Worm (Caenorhabditis elegans) whole organism, L4 larva: ENCODE results near the gene C13B4.1.

Source experiments
- D1046.2 ChIP-seq: fragments of 200-800 bp; sonication (Bioruptor generic); IDR thresholded peaks from 2 replicates; pipeline ENCODE4 v1.3.6; 2022; ENCODE audit warnings: missing genetic modification characterization, missing compliant biosample characterization
- T20F7.1 ChIP-seq: fragments of 200-800 bp; sonication (Bioruptor generic); optimal IDR thresholded peaks from 2 replicates; lab custom pipeline; 2018; ENCODE audit warnings: mild to moderate bottlenecking, missing genetic modification characterization, missing compliant biosample characterization
- T26A8.4 ChIP-seq: fragments of 200-800 bp; sonication (Bioruptor generic); IDR thresholded peaks from 2 replicates; pipeline ENCODE4 v1.3.6; 2022; ENCODE audit warnings: missing genetic modification characterization, missing compliant biosample characterization
- Y105C5A.15 ChIP-seq: fragments of 200-800 bp; sonication (Bioruptor generic); IDR thresholded peaks from 2 replicates; pipeline ENCODE4 v1.3.6; 2022; ENCODE audit warnings: missing genetic modification characterization, missing compliant biosample characterization
- ZK337.2 ChIP-seq: fragments of 200-800 bp; sonication (Bioruptor generic); IDR thresholded peaks from 2 replicates; pipeline ENCODE4 v1.3.6; 2022; ENCODE audit warnings: missing genetic modification reagents, missing genetic modification characterization, missing compliant biosample characterization
- aha-1 ChIP-seq: fragments of 150-350 bp; peaks from one replicate; lab custom pipeline; 2014; ENCODE audit warnings: missing biosample characterization, missing genetic modification characterization
- ama-1 ChIP-seq: fragments of 150-350 bp; optimal IDR thresholded peaks from 2 replicates; lab custom pipeline; 2014; ENCODE audit warnings: inconsistent platforms, mixed read lengths
- arid-1 ChIP-seq: fragments of 200-800 bp; sonication (Bioruptor generic); conservative IDR thresholded peaks from 2 replicates; pipeline ENCODE4 v1.3.6; 2022; ENCODE audit warnings: missing genetic modification reagents, missing genetic modification characterization, missing compliant biosample characterization
- ceh-20 ChIP-seq: fragments of 200-800 bp; sonication (Bioruptor generic); IDR thresholded peaks from 2 replicates; pipeline ENCODE4 v1.3.6; 2022; ENCODE audit warnings: missing genetic modification reagents, missing genetic modification characterization, missing compliant biosample characterization
- ceh-28 ChIP-seq: fragments of 150-350 bp; optimal IDR thresholded peaks from 2 replicates; lab custom pipeline; 2014; ENCODE audit warnings: missing biosample characterization, missing genetic modification reagents, missing genetic modification characterization
- ces-1 ChIP-seq: fragments of 150-350 bp; sonication (generic microtip); optimal IDR thresholded peaks from 4 replicates; lab custom pipeline; 2014; ENCODE audit warnings: missing biosample characterization, missing genetic modification reagents, missing genetic modification characterization
- ctbp-1 ChIP-seq: fragments of 200-800 bp; sonication (Bioruptor generic); IDR thresholded peaks from 2 replicates; pipeline ENCODE4 v1.3.6; 2022; ENCODE audit warnings: missing genetic modification reagents, missing genetic modification characterization, missing compliant biosample characterization
- daf-12 ChIP-seq: fragments of 150-350 bp; optimal IDR thresholded peaks from 2 replicates; lab custom pipeline; 2014; ENCODE audit warnings: missing biosample characterization, missing genetic modification reagents, missing genetic modification characterization
- dmd-9 ChIP-seq: fragments of 200-800 bp; sonication (Bioruptor generic); IDR thresholded peaks from 2 replicates; pipeline ENCODE4 v1.3.6; 2022; ENCODE audit warnings: missing genetic modification reagents, missing genetic modification characterization, missing compliant biosample characterization
- duxl-1 ChIP-seq: sonication (generic microtip); optimal IDR thresholded peaks from 2 replicates; lab custom pipeline; 2016; ENCODE audit warnings: mild to moderate bottlenecking, missing genetic modification characterization, moderate library complexity, missing compliant biosample characterization; ENCODE audit not compliant: poor library complexity
- dve-1 ChIP-seq: sonication (generic microtip); optimal IDR thresholded peaks from 2 replicates; lab custom pipeline; 2017; ENCODE audit warnings: antibody characterized with exemption, mild to moderate bottlenecking, missing genetic modification characterization, missing compliant biosample characterization; ENCODE audit not compliant: insufficient read depth
- egl-27 ChIP-seq: sonication (generic microtip); optimal IDR thresholded peaks from 3 replicates; lab custom pipeline; 2017; ENCODE audit warnings: missing biosample characterization, missing genetic modification reagents, missing genetic modification characterization
- fos-1 ChIP-seq: fragments of 150-350 bp; optimal IDR thresholded peaks from 2 replicates; lab custom pipeline; 2014; ENCODE audit warnings: missing biosample characterization, missing genetic modification characterization
- hlh-30 ChIP-seq: sonication (generic microtip); optimal IDR thresholded peaks from 2 replicates; lab custom pipeline; 2017; ENCODE audit warnings: antibody characterized with exemption, mild to moderate bottlenecking, missing genetic modification characterization, missing compliant biosample characterization; ENCODE audit not compliant: insufficient read depth
- jun-1 ChIP-seq: fragments of 150-350 bp; optimal IDR thresholded peaks from 2 replicates; lab custom pipeline; 2014; ENCODE audit warnings: missing biosample characterization, missing genetic modification reagents, missing genetic modification characterization
- lin-13 ChIP-seq: fragments of 150-350 bp; optimal IDR thresholded peaks from 2 replicates; lab custom pipeline; 2014; ENCODE audit warnings: missing biosample characterization, missing genetic modification reagents, missing genetic modification characterization
- lin-38 ChIP-seq: fragments of 200-800 bp; sonication (Bioruptor generic); IDR thresholded peaks from 2 replicates; pipeline ENCODE4 v1.3.6; 2022; ENCODE audit warnings: missing genetic modification reagents, missing genetic modification characterization, missing compliant biosample characterization
- madf-5 ChIP-seq, 2 experiments: fragments of 200-800 bp; sonication (Bioruptor generic); IDR thresholded peaks; 2 replicates each; pipeline ENCODE4 v1.3.6; 2022; ENCODE audit warnings: missing compliant biosample characterization in 2 of 2, missing genetic modification characterization in 2 of 2
- madf-9 ChIP-seq: fragments of 200-800 bp; sonication (Bioruptor generic); conservative IDR thresholded peaks from 2 replicates; pipeline ENCODE4 v1.3.6; 2022; ENCODE audit warnings: missing genetic modification reagents, missing genetic modification characterization, missing compliant biosample characterization
- mes-2 ChIP-seq: sonication (generic microtip); optimal IDR thresholded peaks from 2 replicates; lab custom pipeline; 2016; ENCODE audit warnings: missing genotype, mild to moderate bottlenecking, missing genetic modification characterization, missing compliant biosample characterization; ENCODE audit not compliant: poor library complexity, severe bottlenecking
- mxl-3 ChIP-seq: fragments of 200-800 bp; sonication (Bioruptor generic); optimal IDR thresholded peaks from 2 replicates; lab custom pipeline; 2018; ENCODE audit warnings: mild to moderate bottlenecking, missing genetic modification characterization, missing compliant biosample characterization
- nhr-10 ChIP-seq: fragments of 150-350 bp; optimal IDR thresholded peaks from 2 replicates; lab custom pipeline; 2014; ENCODE audit warnings: missing biosample characterization, missing genetic modification characterization
- nhr-25 ChIP-seq: sonication (generic microtip); optimal IDR thresholded peaks from 2 replicates; lab custom pipeline; 2017; ENCODE audit warnings: missing genetic modification characterization, mild to moderate bottlenecking, missing compliant biosample characterization, antibody characterized with exemption, moderate library complexity, borderline replicate concordance; ENCODE audit not compliant: insufficient read depth
- nhr-6 ChIP-seq: fragments of 150-350 bp; optimal IDR thresholded peaks from 2 replicates; lab custom pipeline; 2014; ENCODE audit warnings: missing biosample characterization, missing genetic modification characterization
- nhr-76 ChIP-seq: fragments of 150-350 bp; optimal IDR thresholded peaks from 2 replicates; lab custom pipeline; 2014; ENCODE audit warnings: missing biosample characterization, missing genetic modification characterization
- pqm-1 ChIP-seq: sonication (generic microtip); optimal IDR thresholded peaks from 2 replicates; lab custom pipeline; 2017; ENCODE audit warnings: missing biosample characterization, missing genetic modification characterization
- set-16 ChIP-seq: fragments of 200-800 bp; sonication (Bioruptor generic); IDR thresholded peaks from 2 replicates; pipeline ENCODE4 v1.3.6; 2022; ENCODE audit warnings: missing genetic modification reagents, missing genetic modification characterization, missing compliant biosample characterization
- skn-1 ChIP-seq: fragments of 150-350 bp; optimal IDR thresholded peaks from 2 replicates; lab custom pipeline; 2014; ENCODE audit warnings: missing biosample characterization, missing genetic modification characterization
- tag-97 ChIP-seq: fragments of 200-800 bp; sonication (Bioruptor generic); IDR thresholded peaks from 2 replicates; pipeline ENCODE4 v1.3.6; 2022; ENCODE audit warnings: missing genetic modification characterization, missing compliant biosample characterization
- unc-130 ChIP-seq: sonication (generic microtip); optimal IDR thresholded peaks from 2 replicates; lab custom pipeline; 2016; ENCODE audit warnings: missing genetic modification reagents, missing genetic modification characterization, missing compliant biosample characterization
- unc-39 ChIP-seq: sonication (generic microtip); optimal IDR thresholded peaks from 2 replicates; lab custom pipeline; 2017; ENCODE audit warnings: missing biosample characterization, missing genetic modification characterization
- vab-7 ChIP-seq: fragments of 200-800 bp; sonication (Bioruptor generic); IDR thresholded peaks from 2 replicates; pipeline ENCODE4 v1.3.6; 2022; ENCODE audit warnings: missing genetic modification reagents, missing genetic modification characterization, missing compliant biosample characterization
- zfp-2 ChIP-seq: sonication (generic microtip); optimal IDR thresholded peaks from 2 replicates; lab custom pipeline; 2016; ENCODE audit warnings: mild to moderate bottlenecking, missing genetic modification characterization, missing compliant biosample characterization
- zfp-3 ChIP-seq: fragments of 200-800 bp; sonication (Bioruptor generic); conservative IDR thresholded peaks from 2 replicates; pipeline ENCODE4 v1.3.6; 2022; ENCODE audit warnings: missing genetic modification reagents, missing genetic modification characterization, missing compliant biosample characterization
- zip-11 ChIP-seq: fragments of 200-800 bp; sonication (Bioruptor generic); IDR thresholded peaks from 2 replicates; pipeline ENCODE4 v1.3.6; 2022; ENCODE audit warnings: missing genetic modification characterization, missing compliant biosample characterization
- zip-2 ChIP-seq: fragments of 150-350 bp; optimal IDR thresholded peaks from 2 replicates; lab custom pipeline; 2014; ENCODE audit warnings: missing biosample characterization, missing genetic modification characterization
- ztf-11 ChIP-seq: fragments of 150-350 bp; optimal IDR thresholded peaks from 2 replicates; lab custom pipeline; 2014; ENCODE audit warnings: missing biosample characterization, missing genetic modification characterization

Gene C13B4.1

DNA sequence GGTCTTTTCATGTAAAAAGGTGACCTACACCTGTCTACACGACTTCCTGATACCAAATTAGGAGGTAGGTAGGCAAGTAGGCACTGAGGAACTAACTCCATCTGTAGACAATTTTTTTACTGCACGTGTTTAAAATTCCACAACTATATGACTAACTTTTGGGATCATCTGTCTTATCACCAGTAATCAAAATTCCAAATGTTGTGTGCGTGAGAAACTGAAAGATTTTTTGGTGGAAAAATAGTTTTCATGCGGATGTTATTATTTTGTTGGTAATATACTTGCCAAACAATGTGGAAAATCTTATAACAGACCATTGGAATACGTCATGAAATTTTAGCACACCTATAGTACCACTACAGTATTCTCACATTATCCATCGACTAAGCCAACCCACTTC is 31.8 kb upstream of the C13B4.1 start, which contains the start of gene K10H10.13:
TSS of gene K10H10.13 (minus strand) at position 101 of the 400 bp plus-strand sequence.
- TF ChIP-seq T20F7.1 (GFP tag; lab: Kevin White, UChicago) (no peak), tag-97 (no peak), ceh-20 (GFP tag; lab: Robert Waterston, UW) (no peak), set-16 (GFP tag; lab: Robert Waterston, UW) (no peak)
- TF ChIP-seq, all 104 proteins: peak for 0

DNA sequence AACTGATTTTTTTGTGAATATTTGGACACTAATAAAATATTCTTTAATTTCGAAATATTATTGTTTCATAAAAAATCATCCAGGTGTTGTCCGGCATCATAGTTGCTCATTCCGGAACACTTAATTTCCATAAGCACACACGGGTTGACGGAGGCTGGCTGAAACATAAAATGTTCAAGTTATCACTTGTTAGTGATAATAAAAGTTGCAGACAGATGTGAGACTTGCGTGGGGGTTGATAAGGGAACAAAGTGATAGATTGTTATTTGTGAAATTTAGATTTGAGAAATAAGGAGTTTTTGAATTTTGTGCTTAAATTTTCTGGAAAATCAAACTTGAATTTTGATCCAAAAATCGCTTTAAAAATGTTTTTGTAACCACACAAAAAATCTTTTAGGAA is 30.7 kb upstream of the C13B4.1 start:
- TF ChIP-seq duxl-1 (tag; lab: Kevin White, UChicago) (no peak), nhr-10 (tag; lab: Kevin White, UChicago) (no peak), aha-1 (tag; lab: Kevin White, UChicago) (no peak), pqm-1 (tag; lab: Kevin White, UChicago) (peak; percentile 62), fos-1 (tag; lab: Kevin White, UChicago) (no peak), D1046.2 (GFP tag; lab: Robert Waterston, UW) (no peak), ceh-28 (tag; lab: Kevin White, UChicago) (no peak), dve-1 (tag; lab: Kevin White, UChicago) (peak; percentile 15), madf-5 (GFP tag; IDR thresholded peaks at IDR 0.05; lab: Robert Waterston, UW) (no peak), daf-12 (tag; lab: Kevin White, UChicago) (no peak), jun-1 (tag; lab: Kevin White, UChicago) (no peak), mes-2 (tag; lab: Kevin White, UChicago) (no peak), nhr-76 (tag; lab: Kevin White, UChicago) (no peak), skn-1 (tag; lab: Kevin White, UChicago) (no peak), dmd-9 (GFP tag; lab: Robert Waterston, UW) (no peak), ztf-11 (tag; lab: Kevin White, UChicago) (no peak)

DNA sequence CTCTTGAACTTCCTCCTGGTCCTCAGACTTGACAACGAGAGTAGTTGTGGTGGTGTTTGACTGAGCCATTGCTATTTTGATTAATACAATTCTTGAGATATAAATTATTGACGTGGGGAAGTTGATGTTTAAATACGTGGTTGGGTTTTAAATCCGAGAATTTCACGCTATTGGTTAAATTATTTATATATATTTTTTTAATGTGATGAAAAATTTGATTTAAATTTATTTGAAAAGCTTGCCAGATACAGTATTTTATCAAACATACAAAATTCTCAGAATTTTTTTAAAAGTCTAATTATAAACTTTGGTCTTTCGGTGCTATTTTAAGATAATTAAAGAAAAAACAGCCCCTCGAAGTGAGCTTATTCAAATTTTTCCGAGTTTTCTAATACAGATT is 28.1 kb upstream of the C13B4.1 start, which contains the start of the genes K10H10.7 and K10H10.10:
TSS of gene K10H10.7 (minus strand) at position 101 of the 400 bp plus-strand sequence.
TSS of gene K10H10.10 (plus strand) at position 204 of the 400 bp plus-strand sequence.
- no peak for TF ChIP-seq ztf-11 (tag; lab: Kevin White, UChicago)
- TF ChIP-seq, all 104 proteins: peak for 0

ce11 chrII:14506245-14506644 is 26.8 kb upstream of the C13B4.1 start, which contains the start of gene K10H10.12:
K10H10.12 (minus strand) TSS chrII:14506345.
- TF ChIP-seq egl-27 (no peak), arid-1 (GFP tag; lab: Robert Waterston, UW) (no peak), lin-13 (no peak), lin-38 (GFP tag; lab: Robert Waterston, UW) (no peak), unc-39 (tag; lab: Kevin White, UChicago) (no peak), nhr-25 (no peak), vab-7 (GFP tag; lab: Robert Waterston, UW) (no peak), zip-2 (no peak), hlh-30 (tag; lab: Kevin White, UChicago) (no peak), zfp-3 (no peak), daf-12 (tag; lab: Kevin White, UChicago) (no peak)

DNA sequence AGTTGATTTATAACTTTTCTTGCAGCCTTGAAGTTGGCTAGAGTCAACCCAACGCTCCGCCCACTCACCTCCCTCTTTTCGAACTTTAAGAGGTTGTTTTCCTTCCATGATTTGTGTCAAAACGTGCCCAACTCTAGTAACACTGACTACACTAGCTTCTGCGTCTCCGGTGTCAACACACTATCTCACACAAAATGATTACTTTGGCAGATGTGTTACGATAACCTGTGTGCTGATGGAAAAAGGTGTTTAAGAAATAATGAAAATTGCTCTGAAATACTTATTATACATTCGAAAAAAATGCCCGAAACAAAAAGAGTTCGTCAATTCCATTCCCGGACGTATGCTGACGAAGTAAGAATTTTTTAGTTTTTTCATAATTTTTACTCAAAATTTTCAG is 23.6 kb upstream of the C13B4.1 start, which contains the start of gene K10H10.6:
TSS of gene K10H10.6 (plus strand) at position 301 of the 400 bp plus-strand sequence.
- TF ChIP-seq ama-1 = no peak

- no peak for TF ChIP-seq ces-1 (GFP tag; lab: Kevin White, UChicago)
- no peak for TF ChIP-seq zip-11 (GFP tag; lab: Robert Waterston, UW)
- no peak for TF ChIP-seq ZK337.2 (GFP tag; lab: Robert Waterston, UW)
- TF ChIP-seq Y105C5A.15 (GFP tag; lab: Robert Waterston, UW) = no peak
- TF ChIP-seq unc-130 = no peak
- TF ChIP-seq zfp-2 (tag; lab: Kevin White, UChicago) = no peak
- no peak for TF ChIP-seq mxl-3
- TF ChIP-seq ctbp-1 (GFP tag; lab: Robert Waterston, UW) = no peak
- no peak for TF ChIP-seq nhr-25
- TF ChIP-seq set-16 (GFP tag; lab: Robert Waterston, UW) = no peak
- no peak for TF ChIP-seq madf-9 (GFP tag; lab: Robert Waterston, UW)
- TF ChIP-seq T26A8.4 (GFP tag; lab: Robert Waterston, UW) = no peak
- no peak for TF ChIP-seq fos-1 (tag; lab: Kevin White, UChicago)
- TF ChIP-seq nhr-6 (tag; lab: Kevin White, UChicago) = no peak
- TF ChIP-seq unc-39 (tag; lab: Kevin White, UChicago) = no peak
Observed at ce11 chrII:14501447-14501846, 22.0 kb upstream of the C13B4.1 start, which contains the start of gene K10H10.5. K10H10.5 (plus strand) TSS chrII:14501747.
